Worm (Caenorhabditis elegans): Measurements from ENCODE around the gene tbx-31.
"Not testable (repeated sequence)": the region's sequence is repeated elsewhere in the genome, so short reads cannot be mapped to it uniquely, and the experiment has no call there.

- not testable (repeated sequence) for TF ChIP-seq unc-39 (tag; optimal IDR thresholded peaks at IDR 0.05); nhr-28 (tag; optimal IDR thresholded peaks at IDR 0.05); nhr-12 (tag; optimal IDR thresholded peaks at IDR 0.05); lin-32 (GFP tag; optimal IDR thresholded peaks at IDR 0.05); ces-1 (GFP tag; optimal IDR thresholded peaks at IDR 0.05)
Measured at ce11 chrX:1689996-1690395, 16.0 kb upstream of the tbx-31 start, which contains the start of gene C36C9.12.
